Worm (Caenorhabditis elegans): ENCODE results near the gene unc-36.

DNA sequence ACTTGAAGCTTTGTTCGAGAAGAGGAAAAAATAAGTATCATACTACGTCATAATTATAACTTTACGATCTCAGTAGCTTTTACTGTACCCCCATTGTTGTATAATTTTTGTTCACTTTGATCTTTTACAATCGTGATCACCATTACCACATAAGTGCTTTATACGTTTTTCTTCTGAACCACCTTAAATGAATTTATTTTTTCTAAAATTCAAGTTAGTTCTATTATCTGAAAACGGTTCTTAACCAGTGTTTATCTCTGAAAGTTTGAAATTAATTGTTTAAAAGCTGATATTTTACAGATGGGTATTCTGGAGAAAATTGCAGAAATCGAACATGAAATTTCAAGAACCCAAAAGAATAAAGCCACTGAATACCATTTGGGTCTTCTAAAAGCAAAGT is 44.6 kb upstream of the unc-36 start, which contains the start of gene C02F5.3:
- no peak for TF ChIP-seq egl-27 (tag; optimal IDR thresholded peaks at IDR 0.05)
- TF ChIP-seq nhr-237 (tag; optimal IDR thresholded peaks at IDR 0.05) = no peak
- TF ChIP-seq nhr-12 (tag; optimal IDR thresholded peaks at IDR 0.05) = no peak
